Fruit fly (Drosophila melanogaster): ENCODE data around the gene Gyc76C.
"Not testable (repeated sequence)": the region's sequence is repeated elsewhere in the genome, so short reads cannot be mapped to it uniquely, and the experiment has no call there.

Gyc76C gene

DNA sequence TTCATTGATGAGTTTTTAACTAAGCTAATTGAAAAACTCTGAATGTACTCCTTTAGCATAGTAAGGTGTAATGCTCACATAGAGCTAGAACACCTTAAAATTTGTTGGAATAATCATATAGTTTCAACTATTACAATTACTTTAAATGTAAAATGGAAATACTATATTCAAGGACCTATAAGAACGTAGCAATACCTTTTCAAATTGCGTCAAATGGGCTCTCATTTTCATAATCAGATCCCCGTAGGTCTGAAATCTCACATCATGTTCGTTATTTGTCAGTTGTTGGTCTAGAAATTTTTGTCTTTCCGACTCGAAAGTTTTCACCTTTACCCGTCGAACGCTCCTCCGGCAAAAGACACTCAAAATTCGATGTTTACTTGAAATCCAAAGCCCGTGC, 33.3 kb downstream of the Gyc76C start, which contains the start of gene Vtld:
Vtld (plus strand) TSS at position 301 of the 400 bp plus-strand sequence.
- TF ChIP-seq psq, Dll, CG8478 (optimal IDR thresholded peaks at IDR 0.05): not testable (repeated sequence)

DNA sequence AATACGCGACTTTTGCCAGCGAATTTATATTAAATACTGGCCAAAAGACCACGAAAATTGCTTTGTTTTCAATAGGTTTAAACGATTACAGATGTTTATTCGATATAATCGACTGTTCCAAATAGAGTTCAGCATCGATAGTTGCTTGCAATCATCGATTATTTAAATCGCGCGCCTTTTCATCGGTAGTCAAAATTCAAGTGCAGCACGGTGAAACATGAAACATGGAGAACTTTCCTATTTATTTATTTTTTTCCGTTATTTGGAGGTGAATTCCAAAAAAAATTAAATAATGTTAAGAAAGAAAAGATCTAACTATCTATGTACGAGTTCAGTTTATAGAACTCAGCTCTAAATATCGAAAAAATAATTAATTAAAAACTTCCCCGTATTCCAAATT, 43.7 kb downstream of the Gyc76C start, which contains the start of gene CG42638:
CG42638 (minus strand) TSS at position 101 of the 400 bp plus-strand sequence.
- TF ChIP-seq pan (optimal IDR thresholded peaks at IDR 0.05); Dll (optimal IDR thresholded peaks at IDR 0.05); usp (GFP tag; optimal IDR thresholded peaks at IDR 0.05): not testable (repeated sequence)

DNA sequence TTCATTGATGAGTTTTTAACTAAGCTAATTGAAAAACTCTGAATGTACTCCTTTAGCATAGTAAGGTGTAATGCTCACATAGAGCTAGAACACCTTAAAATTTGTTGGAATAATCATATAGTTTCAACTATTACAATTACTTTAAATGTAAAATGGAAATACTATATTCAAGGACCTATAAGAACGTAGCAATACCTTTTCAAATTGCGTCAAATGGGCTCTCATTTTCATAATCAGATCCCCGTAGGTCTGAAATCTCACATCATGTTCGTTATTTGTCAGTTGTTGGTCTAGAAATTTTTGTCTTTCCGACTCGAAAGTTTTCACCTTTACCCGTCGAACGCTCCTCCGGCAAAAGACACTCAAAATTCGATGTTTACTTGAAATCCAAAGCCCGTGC, 64.7 kb downstream of the Gyc76C start, which contains the start of gene CG42529:
CG42529 (plus strand) TSS at position 301 of the 400 bp plus-strand sequence.
- not testable (repeated sequence) for TF ChIP-seq CG8478 (optimal IDR thresholded peaks at IDR 0.05); pan (optimal IDR thresholded peaks at IDR 0.05); usp (GFP tag; optimal IDR thresholded peaks at IDR 0.05)

DNA sequence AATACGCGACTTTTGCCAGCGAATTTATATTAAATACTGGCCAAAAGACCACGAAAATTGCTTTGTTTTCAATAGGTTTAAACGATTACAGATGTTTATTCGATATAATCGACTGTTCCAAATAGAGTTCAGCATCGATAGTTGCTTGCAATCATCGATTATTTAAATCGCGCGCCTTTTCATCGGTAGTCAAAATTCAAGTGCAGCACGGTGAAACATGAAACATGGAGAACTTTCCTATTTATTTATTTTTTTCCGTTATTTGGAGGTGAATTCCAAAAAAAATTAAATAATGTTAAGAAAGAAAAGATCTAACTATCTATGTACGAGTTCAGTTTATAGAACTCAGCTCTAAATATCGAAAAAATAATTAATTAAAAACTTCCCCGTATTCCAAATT, 75.1 kb downstream of the Gyc76C start, which contains the start of gene Trpml:
Trpml (minus strand) TSS at position 101 of the 400 bp plus-strand sequence.
- TF ChIP-seq pan, psq, CG8478 (optimal IDR thresholded peaks at IDR 0.05): not testable (repeated sequence)

DNA sequence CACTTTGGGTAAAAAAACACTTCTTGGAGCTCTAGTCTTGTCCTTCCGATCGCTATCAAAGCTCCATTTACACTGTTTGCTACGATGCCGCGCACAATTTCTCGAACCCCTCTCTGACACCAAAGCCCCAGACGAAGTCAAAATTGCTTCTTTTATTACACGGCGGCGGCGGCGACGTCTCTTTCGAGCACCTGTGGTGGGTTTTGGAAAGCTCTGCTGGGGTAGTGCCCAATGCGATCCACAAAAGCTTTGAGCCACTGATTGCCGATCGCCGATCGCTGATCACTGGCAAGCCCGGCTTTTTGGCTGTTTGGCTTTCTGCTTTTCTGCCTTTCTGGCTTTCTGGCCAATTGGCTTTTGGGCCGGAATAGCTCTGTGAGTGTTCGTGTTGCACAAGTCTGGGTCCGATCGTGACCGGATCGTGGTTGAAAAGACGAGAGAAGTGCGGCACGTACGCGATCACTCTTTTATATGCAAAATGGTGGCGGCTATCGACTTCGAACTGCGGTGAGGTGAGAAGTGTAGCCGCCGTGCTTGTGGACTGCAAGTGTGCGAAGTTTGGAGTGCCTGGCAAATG, 85.7 kb downstream of the Gyc76C start, which contains the start of gene serp:
serp (minus strand) TSS at position 446 of the 577 bp plus-strand sequence.
- TF ChIP-seq usp (GFP tag; optimal IDR thresholded peaks at IDR 0.05) (no peak), pan (optimal IDR thresholded peaks at IDR 0.05) (no peak), psq (optimal IDR thresholded peaks at IDR 0.05) (no peak), Dll (optimal IDR thresholded peaks at IDR 0.05) (no peak), CG8478 (optimal IDR thresholded peaks at IDR 0.05) (no peak), EcR (GFP tag; optimal IDR thresholded peaks at IDR 0.05) (no peak)

DNA sequence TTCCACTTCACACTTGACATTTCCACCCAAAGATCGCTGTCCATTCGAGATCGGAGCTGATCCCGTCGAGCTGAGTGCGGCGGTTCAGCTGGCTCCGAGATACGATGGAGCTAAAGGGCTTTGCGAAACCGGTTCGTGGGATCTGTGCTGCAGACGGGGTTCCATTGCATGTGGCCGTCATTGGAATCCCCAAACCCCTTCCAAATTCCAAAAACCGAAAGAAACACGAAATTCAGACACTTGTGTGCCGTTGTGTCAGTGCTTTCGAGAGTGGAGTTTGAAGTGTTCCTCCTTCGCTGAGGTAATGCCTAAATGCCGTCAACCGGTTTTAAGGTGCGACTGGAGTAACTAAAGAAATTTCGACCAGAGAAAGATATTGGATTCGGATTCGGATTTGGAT, 88.5 kb downstream of the Gyc76C start:
- TF ChIP-seq CG8478 (optimal IDR thresholded peaks at IDR 0.05) (no peak), Dll (optimal IDR thresholded peaks at IDR 0.05) (no peak), usp (GFP tag; optimal IDR thresholded peaks at IDR 0.05) (no peak), EcR (GFP tag; optimal IDR thresholded peaks at IDR 0.05) (no peak), pan (optimal IDR thresholded peaks at IDR 0.05) (no peak), psq (optimal IDR thresholded peaks at IDR 0.05) (no peak)

DNA sequence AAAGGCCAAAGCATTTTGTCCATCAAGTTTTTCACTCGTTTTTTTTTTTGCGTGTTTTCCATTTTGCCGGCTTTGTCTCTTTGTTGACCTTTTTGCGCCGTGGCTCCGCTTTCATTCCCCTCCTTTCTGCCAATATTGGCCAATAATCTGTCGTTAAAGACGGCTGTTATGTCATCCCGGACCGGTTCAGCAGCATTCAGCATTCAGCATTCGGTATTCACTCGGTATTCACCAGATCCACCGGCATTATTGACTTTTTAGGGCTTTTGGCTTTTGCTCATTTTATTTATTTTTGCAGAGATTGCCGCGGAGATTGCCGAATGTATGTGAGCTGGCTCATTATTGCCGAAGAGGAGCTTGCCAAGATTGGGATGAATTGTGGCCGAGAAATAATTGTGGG, 90.0 kb downstream of the Gyc76C start:
- TF ChIP-seq usp (GFP tag; optimal IDR thresholded peaks at IDR 0.05), result no peak

DNA sequence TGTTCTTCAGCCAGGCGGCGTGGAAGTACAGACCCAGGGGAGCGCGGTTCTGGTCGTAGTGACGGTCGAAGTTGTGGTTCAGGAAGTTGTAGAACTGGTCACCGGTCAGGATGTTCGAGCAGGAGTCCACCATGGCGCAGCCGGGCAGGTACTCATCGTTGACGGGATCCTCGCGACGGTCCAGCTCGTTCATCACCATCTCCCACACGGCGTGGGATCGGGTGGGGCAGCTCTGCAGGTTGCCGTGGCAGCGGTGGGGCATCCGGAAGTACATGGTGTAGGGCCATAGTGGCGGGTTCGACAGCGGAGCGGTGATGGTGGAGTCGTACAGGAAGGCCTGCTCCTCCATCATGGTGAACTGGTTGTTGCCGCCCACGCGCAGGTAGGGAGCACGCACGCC, 91.7 kb downstream of the Gyc76C start:
- TF ChIP-seq psq (optimal IDR thresholded peaks at IDR 0.05) (no peak), EcR (GFP tag; optimal IDR thresholded peaks at IDR 0.05) (no peak), usp (GFP tag; optimal IDR thresholded peaks at IDR 0.05) (no peak), Dll (optimal IDR thresholded peaks at IDR 0.05) (no peak), CG8478 (optimal IDR thresholded peaks at IDR 0.05) (no peak), pan (optimal IDR thresholded peaks at IDR 0.05) (no peak)

DNA sequence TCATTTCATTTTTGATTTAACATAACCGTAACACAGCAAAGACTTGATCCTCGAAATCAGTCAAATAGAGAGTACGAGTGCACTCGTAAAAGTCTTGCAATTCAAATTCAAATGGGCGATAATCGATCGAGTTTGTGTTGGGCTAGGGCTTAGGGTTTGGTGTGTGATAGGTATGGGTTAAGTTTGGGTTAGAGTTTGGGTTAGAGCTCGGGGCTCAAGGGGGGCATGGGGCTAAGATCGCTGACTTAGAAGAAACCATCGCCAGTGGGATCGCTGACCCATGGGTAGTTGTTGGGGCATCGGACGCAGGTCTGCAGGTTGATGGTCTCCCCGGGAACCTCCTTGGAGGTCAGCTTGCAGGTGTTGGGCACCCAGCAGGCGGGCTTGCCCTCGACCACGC, 92.3 kb downstream of the Gyc76C start:
- TF ChIP-seq pan (optimal IDR thresholded peaks at IDR 0.05) (no peak), psq (optimal IDR thresholded peaks at IDR 0.05) (no peak), CG8478 (optimal IDR thresholded peaks at IDR 0.05) (no peak), EcR (GFP tag; optimal IDR thresholded peaks at IDR 0.05) (no peak), usp (GFP tag; optimal IDR thresholded peaks at IDR 0.05) (no peak), Dll (optimal IDR thresholded peaks at IDR 0.05) (no peak)
